Worm (Caenorhabditis elegans) whole organism, L4/young adult: ENCODE measurements around the gene nhr-247.

Experiments used
- W03F9.2 ChIP-seq: fragments of 150-350 bp; optimal IDR thresholded peaks from 2 replicates; lab custom pipeline; 2014; ENCODE audit warnings: missing biosample characterization, missing genetic modification characterization
- dao-5 ChIP-seq: sonication (generic microtip); optimal IDR thresholded peaks from 2 replicates; lab custom pipeline; 2016; ENCODE audit warnings: missing genotype, missing genetic modification characterization, moderate library complexity, missing compliant biosample characterization
- him-1 ChIP-seq: sonication (generic microtip); optimal IDR thresholded peaks from 2 replicates; lab custom pipeline; 2016; ENCODE audit warnings: missing genotype, missing genetic modification reagents, missing genetic modification characterization, missing compliant biosample characterization

DNA sequence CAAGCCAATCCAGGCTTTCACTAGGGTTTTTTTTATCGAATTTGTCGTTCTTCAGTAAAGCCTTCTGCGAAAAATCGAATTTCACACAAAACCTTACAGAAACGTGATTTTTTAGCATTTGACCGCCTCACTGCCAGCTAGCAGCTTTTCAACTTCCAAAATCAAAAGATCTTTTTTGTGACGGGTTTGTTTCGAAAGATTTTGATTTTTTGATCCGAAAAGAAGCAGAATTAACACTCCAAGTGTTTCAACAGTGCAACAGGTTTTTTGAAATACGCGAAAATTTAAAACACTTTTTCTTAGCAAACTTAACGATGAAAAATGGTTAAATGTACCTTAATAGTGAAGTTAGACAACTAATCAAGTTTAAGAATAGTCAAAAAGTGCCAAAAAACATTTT is 18.6 kb downstream of the nhr-247 start, which contains the start of gene clec-229:
- no peak for TF ChIP-seq W03F9.2 (tag; lab: Kevin White, UChicago)
- TF ChIP-seq him-1 (tag; lab: Kevin White, UChicago) = no peak
- TF ChIP-seq dao-5 (tag; lab: Kevin White, UChicago) = no peak
